Fruit fly (Drosophila melanogaster) whole organism, embryonic: ENCODE data around the gene CG10300.
A peak's percentile ranks its signal among the peaks of the same experiment; 100 is the strongest.

Experiments
- B-H1 ChIP-seq: fragments of 200-800 bp; sonication (Bioruptor generic); IDR thresholded peaks from 3 replicates; pipeline ENCODE4 v1.3.6; 2022; ENCODE audit warnings: missing biosample characterization, missing genetic modification characterization
- BtbVII ChIP-seq: fragments of 200-800 bp; sonication (Bioruptor generic); optimal IDR thresholded peaks from 3 replicates; lab custom pipeline; 2017; ENCODE audit warnings: missing biosample characterization, mild to moderate bottlenecking, missing genetic modification characterization
- CG10462 ChIP-seq: fragments of 200-800 bp; sonication (Bioruptor generic); optimal IDR thresholded peaks from 2 replicates; lab custom pipeline; 2016; ENCODE audit warnings: missing biosample characterization, missing genetic modification characterization
- CG1233 ChIP-seq: fragments of 200-800 bp; sonication (Bioruptor generic); optimal IDR thresholded peaks from 4 replicates; lab custom pipeline; 2018; ENCODE audit warnings: missing biosample characterization, mild to moderate bottlenecking, missing genetic modification characterization
- CG14014 ChIP-seq: fragments of 200-800 bp; sonication (Bioruptor generic); IDR thresholded peaks from 2 replicates; pipeline ENCODE4 v1.3.6; 2022; ENCODE audit warnings: missing biosample characterization, missing genetic modification characterization
- CG14667 ChIP-seq: fragments of 200-800 bp; sonication (Bioruptor generic); IDR thresholded peaks from 2 replicates; pipeline ENCODE4 v1.3.6; 2022; ENCODE audit warnings: missing biosample characterization, missing genetic modification characterization
- CG1529 ChIP-seq: fragments of 200-800 bp; sonication (Bioruptor generic); optimal IDR thresholded peaks from 3 replicates; lab custom pipeline; 2018; ENCODE audit warnings: missing biosample characterization, missing genetic modification characterization
- CG18619 ChIP-seq: fragments of 200-800 bp; sonication (Bioruptor generic); optimal IDR thresholded peaks from 3 replicates; lab custom pipeline; 2017; ENCODE audit warnings: missing biosample characterization, mild to moderate bottlenecking, missing genetic modification characterization
- CG2678 ChIP-seq: fragments of 200-800 bp; sonication (Bioruptor generic); optimal IDR thresholded peaks from 3 replicates; lab custom pipeline; 2019; ENCODE audit warnings: missing biosample characterization, mild to moderate bottlenecking, missing genetic modification characterization, moderate library complexity
- CG42726 ChIP-seq: fragments of 200-800 bp; sonication (Bioruptor generic); IDR thresholded peaks from 2 replicates; pipeline ENCODE4 v1.3.6; 2022; ENCODE audit warnings: missing biosample characterization, missing genetic modification characterization; ENCODE audit not compliant: partially characterized antibody
- CG8089 ChIP-seq: fragments of 200-800 bp; sonication (Bioruptor generic); optimal IDR thresholded peaks from 3 replicates; lab custom pipeline; 2016; ENCODE audit warnings: missing biosample characterization, missing genetic modification characterization
- CG8290 ChIP-seq, 3 experiments: fragments of 200-800 bp; sonication (Bioruptor generic); optimal IDR thresholded peaks; 2 replicates each; lab custom pipeline; 2016 to 2019; ENCODE audit warnings: missing biosample characterization in 3 of 3, missing genetic modification characterization in 3 of 3, mild to moderate bottlenecking in 2 of 3, moderate library complexity in 1 of 3
- CG8388 ChIP-seq: fragments of 200-800 bp; sonication (Bioruptor generic); optimal IDR thresholded peaks from 2 replicates; lab custom pipeline; 2019; ENCODE audit warnings: missing biosample characterization, mild to moderate bottlenecking, missing genetic modification characterization, moderate library complexity
- CG8478 ChIP-seq: fragments of >200 bp; optimal IDR thresholded peaks from 2 replicates; lab custom pipeline; 2018
- CG8924 ChIP-seq: fragments of 200-800 bp; optimal IDR thresholded peaks from 3 replicates; lab custom pipeline; 2019; ENCODE audit warnings: missing biosample characterization, mild to moderate bottlenecking, missing genetic modification characterization, moderate library complexity
- CTCF ChIP-seq: fragments of 200-800 bp; sonication (Bioruptor generic); optimal IDR thresholded peaks from 2 replicates; lab custom pipeline; 2017; ENCODE audit warnings: missing biosample characterization, mild to moderate bottlenecking, missing genetic modification characterization, moderate library complexity
- Dfd ChIP-seq, 2 experiments: fragments of >200 bp; optimal IDR thresholded peaks; 2 replicates each; lab custom pipeline; 2017; ENCODE audit warnings: missing biosample characterization in 2 of 2, missing genetic modification characterization in 2 of 2
- Dll ChIP-seq: fragments of 200-800 bp; sonication (Bioruptor generic); IDR thresholded peaks from 4 replicates; pipeline ENCODE4 v1.3.6; 2022; ENCODE audit warnings: missing biosample characterization, missing genetic modification characterization; ENCODE audit not compliant: partially characterized antibody
- Eip74EF ChIP-seq, 2 experiments: fragments of 200-800 bp in 1 of 2; fragments of >200 bp in 1 of 2; sonication (Bioruptor generic) in 1 of 2; optimal IDR thresholded peaks; 2 replicates each; lab custom pipeline; 2017 to 2019; ENCODE audit warnings: missing biosample characterization in 2 of 2, missing genetic modification characterization in 2 of 2, mild to moderate bottlenecking in 1 of 2, moderate library complexity in 1 of 2
- Fer3 ChIP-seq: fragments of 200-800 bp; sonication (Bioruptor generic); optimal IDR thresholded peaks from 2 replicates; lab custom pipeline; 2018; ENCODE audit warnings: missing biosample characterization, mild to moderate bottlenecking, missing genetic modification characterization, moderate library complexity
- Gug ChIP-seq: fragments of 200-800 bp; sonication (Bioruptor generic); IDR thresholded peaks from 4 replicates; pipeline ENCODE4 v1.3.6; 2022; ENCODE audit warnings: missing biosample characterization, missing genetic modification characterization
- H15 ChIP-seq: fragments of 200-800 bp; sonication (Bioruptor generic); IDR thresholded peaks from 3 replicates; pipeline ENCODE4 v1.3.6; 2022; ENCODE audit warnings: missing biosample characterization, missing genetic modification characterization
- Hey ChIP-seq: fragments of 200-800 bp; sonication (Bioruptor generic); optimal IDR thresholded peaks from 3 replicates; lab custom pipeline; 2018; ENCODE audit warnings: missing biosample characterization, mild to moderate bottlenecking, missing genetic modification characterization
- Hmr ChIP-seq: fragments of 200-800 bp; sonication (Bioruptor generic); optimal IDR thresholded peaks from 3 replicates; lab custom pipeline; 2017; ENCODE audit warnings: mild to moderate bottlenecking, missing biosample characterization, missing genetic modification reagents, missing genetic modification characterization
- Hr39 ChIP-seq: fragments of >200 bp; optimal IDR thresholded peaks from 2 replicates; lab custom pipeline; 2017
- Jarid2 ChIP-seq: fragments of 200-800 bp; sonication (Bioruptor generic); optimal IDR thresholded peaks from 3 replicates; lab custom pipeline; 2017; ENCODE audit warnings: mild to moderate bottlenecking, missing biosample characterization, missing genetic modification reagents, missing genetic modification characterization
- Lhr ChIP-seq: fragments of 200-800 bp; sonication (Bioruptor generic); optimal IDR thresholded peaks from 3 replicates; lab custom pipeline; 2017; ENCODE audit warnings: mild to moderate bottlenecking, missing biosample characterization, missing genetic modification reagents, missing genetic modification characterization
- Meics ChIP-seq: fragments of 200-800 bp; sonication (Bioruptor generic); optimal IDR thresholded peaks from 2 replicates; lab custom pipeline; 2017; ENCODE audit warnings: missing biosample characterization, mild to moderate bottlenecking, missing genetic modification characterization
- NFAT ChIP-seq: fragments of 200-800 bp; sonication (Bioruptor generic); IDR thresholded peaks from 2 replicates; pipeline ENCODE4 v1.3.6; 2022; ENCODE audit warnings: missing biosample characterization, missing genetic modification characterization
- Neu2 ChIP-seq: fragments of 200-800 bp; sonication (Bioruptor generic); optimal IDR thresholded peaks from 3 replicates; lab custom pipeline; 2016; ENCODE audit warnings: missing biosample characterization, missing genetic modification characterization, borderline replicate concordance
- Side ChIP-seq: fragments of 200-800 bp; sonication (Bioruptor generic); optimal IDR thresholded peaks from 2 replicates; lab custom pipeline; 2016; ENCODE audit warnings: missing biosample characterization, missing genetic modification characterization
- Stat92E ChIP-seq, 3 experiments: fragments of >200 bp in 2 of 3; fragments of 200-800 bp in 1 of 3; sonication (Bioruptor generic) in 1 of 3; optimal IDR thresholded peaks; 2 replicates each; lab custom pipeline; 2017 to 2019; ENCODE audit warnings: missing biosample characterization in 3 of 3, missing genetic modification characterization in 3 of 3, mild to moderate bottlenecking in 1 of 3, moderate library complexity in 1 of 3
- ato ChIP-seq: fragments of 200-800 bp; sonication (Bioruptor generic); IDR thresholded peaks from 2 replicates; pipeline ENCODE4 v1.3.6; 2022; ENCODE audit warnings: missing biosample characterization, missing genetic modification characterization; ENCODE audit not compliant: partially characterized antibody
- bbx ChIP-seq: fragments of 200-800 bp; sonication (Bioruptor generic); IDR thresholded peaks from 2 replicates; pipeline ENCODE4 v1.3.6; 2022; ENCODE audit warnings: missing biosample characterization, missing genetic modification characterization; ENCODE audit not compliant: partially characterized antibody
- caup ChIP-seq: fragments of 200-800 bp; sonication (Bioruptor generic); optimal IDR thresholded peaks from 3 replicates; lab custom pipeline; 2017; ENCODE audit warnings: missing biosample characterization, mild to moderate bottlenecking, missing genetic modification characterization, moderate library complexity; ENCODE audit not compliant: severe bottlenecking
- chif ChIP-seq, 2 experiments: fragments of 200-800 bp; sonication (Bioruptor generic); optimal IDR thresholded peaks; 3 replicates each; lab custom pipeline; 2016; ENCODE audit warnings: missing biosample characterization in 2 of 2, missing genetic modification characterization in 2 of 2
- danr ChIP-seq: fragments of 200-800 bp; sonication (Bioruptor generic); IDR thresholded peaks from 2 replicates; pipeline ENCODE4 v1.3.6; 2022; ENCODE audit warnings: missing biosample characterization, missing genetic modification characterization
- eve ChIP-seq, 2 experiments: fragments of >200 bp; optimal IDR thresholded peaks; 2 replicates each; lab custom pipeline; 2017; ENCODE audit warnings: missing biosample characterization in 2 of 2, missing genetic modification characterization in 2 of 2
- fd96Cb ChIP-seq: fragments of 200-800 bp; sonication (Bioruptor generic); optimal IDR thresholded peaks from 2 replicates; lab custom pipeline; 2018; ENCODE audit warnings: missing biosample characterization, mild to moderate bottlenecking, missing genetic modification characterization, moderate library complexity
- ftz-f1 ChIP-seq: fragments of 200-800 bp; sonication (Bioruptor generic); optimal IDR thresholded peaks from 2 replicates; lab custom pipeline; 2016; ENCODE audit warnings: missing biosample characterization, missing genetic modification characterization
- gro ChIP-seq: fragments of 200-800 bp; sonication (Bioruptor generic); optimal IDR thresholded peaks from 2 replicates; lab custom pipeline; 2016; ENCODE audit warnings: missing biosample characterization, missing genetic modification characterization
- hb ChIP-seq: fragments of 200-800 bp; sonication (Bioruptor generic); IDR thresholded peaks from 3 replicates; pipeline ENCODE4 v1.3.6; 2022; ENCODE audit warnings: missing biosample characterization, missing genetic modification characterization; ENCODE audit not compliant: partially characterized antibody
- odd ChIP-seq: fragments of 200-800 bp; sonication (Bioruptor generic); optimal IDR thresholded peaks from 2 replicates; lab custom pipeline; 2017; ENCODE audit warnings: missing biosample characterization, mild to moderate bottlenecking, missing genetic modification characterization
- pnt ChIP-seq: fragments of 200-800 bp; sonication (Bioruptor generic); optimal IDR thresholded peaks from 3 replicates; lab custom pipeline; 2016; ENCODE audit warnings: missing biosample characterization, missing genetic modification characterization
- pum ChIP-seq: fragments of 200-800 bp; sonication (Bioruptor generic); optimal IDR thresholded peaks from 2 replicates; lab custom pipeline; 2016; ENCODE audit warnings: missing biosample characterization, missing genetic modification characterization
- pzg ChIP-seq: fragments of 200-800 bp; sonication (Bioruptor generic); optimal IDR thresholded peaks from 3 replicates; lab custom pipeline; 2018; ENCODE audit warnings: missing biosample characterization, mild to moderate bottlenecking, missing genetic modification characterization, moderate library complexity
- sens ChIP-seq: fragments of 200-800 bp; sonication (Bioruptor generic); peaks from one replicate; lab custom pipeline; 2016; ENCODE audit warnings: missing biosample characterization, missing genetic modification characterization
- so ChIP-seq: fragments of 200-800 bp; sonication (Bioruptor generic); IDR thresholded peaks from 3 replicates; pipeline ENCODE4 v1.3.6; 2022; ENCODE audit warnings: missing biosample characterization, missing genetic modification characterization
- toy ChIP-seq: fragments of 200-800 bp; sonication (Bioruptor generic); IDR thresholded peaks from 2 replicates; pipeline ENCODE4 v1.3.6; 2022; ENCODE audit warnings: missing biosample characterization, missing genetic modification characterization
- wek ChIP-seq: fragments of 200-800 bp; sonication (Bioruptor generic); optimal IDR thresholded peaks from 3 replicates; lab custom pipeline; 2018; ENCODE audit warnings: missing biosample characterization, mild to moderate bottlenecking, missing genetic modification characterization, moderate library complexity
- zen ChIP-seq: fragments of 200-800 bp; sonication (Bioruptor generic); optimal IDR thresholded peaks from 3 replicates; lab custom pipeline; 2018; ENCODE audit warnings: missing biosample characterization, mild to moderate bottlenecking, missing genetic modification characterization, moderate library complexity
- zf30C ChIP-seq: fragments of 200-800 bp; sonication (Bioruptor generic); optimal IDR thresholded peaks from 3 replicates; lab custom pipeline; 2018; ENCODE audit warnings: missing biosample characterization, mild to moderate bottlenecking, missing genetic modification characterization

CG10300 gene

dm6 chr3R:23667451-23667850 is 43.9 kb upstream of the CG10300 start (continued):
- peak; percentile 7 for TF ChIP-seq caup (GFP tag; lab: Kevin White, UChicago)
- no peak for TF ChIP-seq Eip74EF (GFP tag; optimal IDR thresholded peaks at IDR 0.05; lab: Kevin White, UChicago)
- TF ChIP-seq ftz-f1 (GFP tag; lab: Kevin White, UChicago): no peak
- no peak for TF ChIP-seq CG42726 (GFP tag; lab: Robert Waterston, UW)
- no peak for TF ChIP-seq pnt
- no peak for TF ChIP-seq CG8388 (GFP tag; lab: Kevin White, UChicago)
- TF ChIP-seq ato: no peak
- no peak for TF ChIP-seq CG10462
- TF ChIP-seq BtbVII (GFP tag; lab: Kevin White, UChicago): peak; percentile 31
- TF ChIP-seq gro (GFP tag; lab: Kevin White, UChicago): no peak
- peak; percentile 69 for TF ChIP-seq sens
- peak; percentile 10 for TF ChIP-seq Hmr
- no peak for TF ChIP-seq CG1233 (GFP tag; lab: Kevin White, UChicago)
- TF ChIP-seq Neu2 (GFP tag; lab: Kevin White, UChicago): no peak
- TF ChIP-seq CG1529 (GFP tag; lab: Kevin White, UChicago): no peak
- TF ChIP-seq pum (GFP tag; lab: Kevin White, UChicago): no peak
- no peak for TF ChIP-seq toy
- TF ChIP-seq CTCF: no peak
- TF ChIP-seq CG14667 (GFP tag; lab: Robert Waterston, UW): no peak
- no peak for TF ChIP-seq CG8089
- no peak for TF ChIP-seq Dll
- TF ChIP-seq Meics (GFP tag; lab: Kevin White, UChicago): peak; percentile 33
- TF ChIP-seq bbx (GFP tag; lab: Robert Waterston, UW): no peak
- TF ChIP-seq chif (GFP tag; optimal IDR thresholded peaks at IDR 0.05; lab: Kevin White, UChicago): no peak
- no peak for TF ChIP-seq zen (tag; lab: Kevin White, UChicago)
- TF ChIP-seq Dfd (GFP tag; optimal IDR thresholded peaks at IDR 0.05; lab: Kevin White, UChicago): no peak
- TF ChIP-seq eve (GFP tag; optimal IDR thresholded peaks at IDR 0.05; lab: Kevin White, UChicago): no peak
- TF ChIP-seq Hr39: no peak
- TF ChIP-seq CG8478 (lab: Kevin White, UChicago): no peak
- no peak for TF ChIP-seq Gug (GFP tag; lab: Robert Waterston, UW)
- TF ChIP-seq fd96Cb (tag; lab: Kevin White, UChicago): no peak
- no peak for TF ChIP-seq Side (GFP tag; lab: Kevin White, UChicago)
- TF ChIP-seq zf30C (GFP tag; lab: Kevin White, UChicago): no peak
- no peak for TF ChIP-seq H15 (GFP tag; lab: Robert Waterston, UW)
- TF ChIP-seq pzg (GFP tag; lab: Kevin White, UChicago): no peak
- no peak for TF ChIP-seq B-H1 (GFP tag; lab: Robert Waterston, UW)
- no peak for TF ChIP-seq CG8924 (tag; lab: Kevin White, UChicago)
- no peak for TF ChIP-seq so
- TF ChIP-seq CG2678: peak; percentile 38
- TF ChIP-seq Jarid2 (GFP tag; lab: Kevin White, UChicago): no peak
- TF ChIP-seq hb (GFP tag; lab: Robert Waterston, UW): no peak
- no peak for TF ChIP-seq NFAT (GFP tag; lab: Robert Waterston, UW)
- TF ChIP-seq Hey: no peak
- no peak for TF ChIP-seq wek
- no peak for TF ChIP-seq CG18619 (GFP tag; lab: Kevin White, UChicago)
- no peak for TF ChIP-seq CG8290 (GFP tag; optimal IDR thresholded peaks at IDR 0.05; lab: Kevin White, UChicago)
- TF ChIP-seq CG8290 (tag; optimal IDR thresholded peaks at IDR 0.05; lab: Kevin White, UChicago): no peak
- TF ChIP-seq Lhr (GFP tag; lab: Kevin White, UChicago): no peak
- TF ChIP-seq odd (GFP tag; lab: Kevin White, UChicago): no peak
- TF ChIP-seq danr (GFP tag; lab: Robert Waterston, UW): no peak
- TF ChIP-seq Stat92E (GFP tag; optimal IDR thresholded peaks at IDR 0.05; lab: Kevin White, UChicago): no peak
- TF ChIP-seq CG14014 (GFP tag; lab: Robert Waterston, UW): no peak
- TF ChIP-seq Fer3 (tag; lab: Kevin White, UChicago): no peak
